Worm (Caenorhabditis elegans) whole organism, late embryonic: ENCODE results near the gene alh-3.
A peak's percentile ranks its signal among the peaks of the same experiment; 100 is the strongest.

ENCODE experiments used
- che-1 ChIP-seq: sonication (generic microtip); optimal IDR thresholded peaks from 2 replicates; lab custom pipeline; 2016; ENCODE audit warnings: mild to moderate bottlenecking, missing genetic modification characterization, missing compliant biosample characterization
- dmd-4 ChIP-seq: sonication (generic microtip); optimal IDR thresholded peaks from 2 replicates; lab custom pipeline; 2016; ENCODE audit warnings: borderline replicate concordance, missing genetic modification characterization, missing compliant biosample characterization
- hlh-13 ChIP-seq: fragments of 200-800 bp; sonication (Bioruptor generic); optimal IDR thresholded peaks from 2 replicates; lab custom pipeline; 2018; ENCODE audit warnings: mild to moderate bottlenecking, missing genetic modification characterization, missing compliant biosample characterization
- lin-11 ChIP-seq: fragments of 200-800 bp; sonication (Bioruptor generic); optimal IDR thresholded peaks from 2 replicates; lab custom pipeline; 2018; ENCODE audit warnings: mild to moderate bottlenecking, missing genetic modification characterization, missing compliant biosample characterization
- madf-2 ChIP-seq: sonication (generic microtip); optimal IDR thresholded peaks from 2 replicates; lab custom pipeline; 2017; ENCODE audit warnings: missing genetic modification characterization, missing compliant biosample characterization
- npax-4 ChIP-seq: sonication (generic microtip); optimal IDR thresholded peaks from 2 replicates; lab custom pipeline; 2016; ENCODE audit warnings: missing genetic modification characterization, missing compliant biosample characterization
- pat-9 ChIP-seq: fragments of 200-800 bp; sonication (Bioruptor generic); optimal IDR thresholded peaks from 2 replicates; lab custom pipeline; 2018; ENCODE audit warnings: mild to moderate bottlenecking, missing genetic modification characterization, moderate library complexity, missing compliant biosample characterization
- ztf-16 ChIP-seq: sonication (generic microtip); optimal IDR thresholded peaks from 2 replicates; lab custom pipeline; 2017; ENCODE audit warnings: missing genetic modification characterization, missing compliant biosample characterization

alh-3 gene

ce11 chrIV:11070895-11071294 lies 48.5 kb downstream of the alh-3 start:
- TF ChIP-seq lin-11 (tag; lab: Kevin White, UChicago) (peak; percentile 46), madf-2 (tag; lab: Kevin White, UChicago) (peak; percentile 57), hlh-13 (GFP tag; lab: Kevin White, UChicago) (peak; percentile 72), ztf-16 (peak; percentile 29), che-1 (tag; lab: Kevin White, UChicago) (peak; percentile 45), npax-4 (tag; lab: Kevin White, UChicago) (peak; percentile 30), dmd-4 (peak; percentile 70), pat-9 (tag; lab: Kevin White, UChicago) (peak; percentile 42)
